Fruit fly (Drosophila melanogaster) whole organism, prepupa: ENCODE measurements around the gene Nse4.

Experiments used
- Hr39 ChIP-seq: fragments of 200-800 bp; sonication (Bioruptor generic); optimal IDR thresholded peaks from 2 replicates; lab custom pipeline; 2016; ENCODE audit warnings: missing biosample characterization, missing genetic modification characterization
- Met ChIP-seq: fragments of 200-800 bp; sonication (Bioruptor generic); optimal IDR thresholded peaks from 3 replicates; lab custom pipeline; 2016; ENCODE audit warnings: missing biosample characterization, missing genetic modification characterization
- Smox ChIP-seq: fragments of 200-800 bp; sonication (Bioruptor generic); optimal IDR thresholded peaks from 3 replicates; lab custom pipeline; 2016; ENCODE audit warnings: missing biosample characterization, missing genetic modification characterization
- Sox102F ChIP-seq: fragments of 200-800 bp; sonication (Bioruptor generic); optimal IDR thresholded peaks from 2 replicates; lab custom pipeline; 2016; ENCODE audit warnings: missing biosample characterization, mild to moderate bottlenecking, missing genetic modification characterization
- cyc ChIP-seq: fragments of 200-800 bp; sonication (Bioruptor generic); optimal IDR thresholded peaks from 3 replicates; lab custom pipeline; 2016; ENCODE audit warnings: missing biosample characterization, missing genetic modification characterization

dm6 chr2L:10437317-10437716 lies 1.9 kb upstream of the Nse4 start, which contains the start of gene STUB1:
- no peak for TF ChIP-seq Sox102F (GFP tag; lab: Kevin White, UChicago)
- TF ChIP-seq Smox: no peak
- TF ChIP-seq cyc: no peak
- TF ChIP-seq Hr39 (GFP tag; lab: Kevin White, UChicago): no peak
- TF ChIP-seq Met (GFP tag; lab: Kevin White, UChicago): no peak
